Fruit fly (Drosophila melanogaster): ENCODE results near the gene r.

The r gene

DNA sequence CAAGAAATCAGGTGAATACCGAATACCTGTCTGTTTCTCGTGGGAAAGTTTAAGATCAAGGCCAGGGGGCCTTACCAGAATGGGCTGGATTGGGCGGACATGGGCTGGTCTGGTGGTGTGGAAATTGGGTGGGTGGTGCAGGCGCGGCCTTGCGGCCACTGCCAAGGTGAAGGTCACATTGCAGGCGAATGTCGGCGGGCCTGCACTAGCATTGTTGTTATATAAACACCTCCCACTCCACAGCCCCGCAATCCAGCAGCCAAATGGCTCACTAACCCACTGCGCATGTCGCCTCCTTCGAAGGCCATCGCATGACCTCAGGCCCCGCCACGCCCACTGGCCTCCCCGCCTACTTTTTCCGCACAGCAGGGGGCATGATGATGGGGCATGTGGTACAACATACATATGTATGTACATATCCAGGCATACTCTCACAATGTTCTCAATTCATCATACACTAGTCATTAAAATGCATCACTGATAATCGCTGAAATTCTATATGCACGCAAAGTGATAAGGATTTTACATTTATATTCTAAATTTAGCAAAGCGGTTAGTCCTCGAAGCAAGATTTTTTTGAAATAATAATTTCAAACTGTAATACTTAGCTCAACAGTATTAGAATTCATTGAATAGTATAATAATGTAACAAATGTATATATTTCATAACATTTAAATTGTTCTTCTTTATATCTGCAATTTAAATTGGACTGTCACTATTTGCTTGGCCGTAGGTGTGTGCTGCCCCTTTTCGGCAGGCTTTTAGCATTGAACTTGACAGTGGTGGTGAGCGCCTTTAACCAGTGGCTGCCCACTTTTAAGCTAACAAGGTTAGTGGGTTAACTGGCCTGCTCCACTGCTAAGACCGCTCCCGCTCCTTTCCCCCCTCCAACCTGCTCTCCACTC is 41.7 kb downstream of the r start (continued):
- TF ChIP-seq ind (GFP tag; optimal IDR thresholded peaks at IDR 0.05), result no peak
- TF ChIP-seq stc (GFP tag; IDR thresholded peaks at IDR 0.05), result no peak
- TF ChIP-seq CG13424 (tag; optimal IDR thresholded peaks at IDR 0.05), result peak; percentile 1
- TF ChIP-seq Chrac-16 (GFP tag; optimal IDR thresholded peaks at IDR 0.05), result no peak
- no peak for TF ChIP-seq Max (GFP tag; optimal IDR thresholded peaks at IDR 0.05)
- TF ChIP-seq chinmo (GFP tag; IDR thresholded peaks at IDR 0.05; ENCODE audit: partially characterized antibody), result 0 out of 4 replicates have a peak, but pooled peaks have one; percentile 51
- TF ChIP-seq zfh1 (GFP tag; IDR thresholded peaks at IDR 0.05), result no peak
- TF ChIP-seq Pdp1 (GFP tag; optimal IDR thresholded peaks at IDR 0.05), result peak in 1 of 2 experiments; percentile 57
- no peak for TF ChIP-seq CG10147 (GFP tag; optimal IDR thresholded peaks at IDR 0.05)
- peak; percentile 11 for TF ChIP-seq fd96Cb (tag; optimal IDR thresholded peaks at IDR 0.05)
- 0 out of 3 replicates have a peak, but pooled peaks have one; percentile 18 for TF ChIP-seq dysf (GFP tag; IDR thresholded peaks at IDR 0.05)
- TF ChIP-seq caup (GFP tag; optimal IDR thresholded peaks at IDR 0.05; ENCODE audit: severe bottlenecking), result no peak
- no peak for TF ChIP-seq MBD-R2 (GFP tag; IDR thresholded peaks at IDR 0.05)
- TF ChIP-seq pros (GFP tag; optimal IDR thresholded peaks at IDR 0.05), result no peak
- no peak for TF ChIP-seq Atf-2 (GFP tag; optimal IDR thresholded peaks at IDR 0.05)
- TF ChIP-seq CG17361 (GFP tag; IDR thresholded peaks at IDR 0.05), result peak; percentile 48
- no peak for TF ChIP-seq CG9817 (tag; optimal IDR thresholded peaks at IDR 0.05)
- TF ChIP-seq Med (GFP tag), result peak; percentile 53
- peak; percentile 13 for TF ChIP-seq grau (tag; optimal IDR thresholded peaks at IDR 0.05)
- peak; percentile 55 for TF ChIP-seq CG2678 (tag; optimal IDR thresholded peaks at IDR 0.05)
- peak; percentile 52 for TF ChIP-seq ftz-f1 (GFP tag; optimal IDR thresholded peaks at IDR 0.05)
- no peak for TF ChIP-seq CG2199 (GFP tag; IDR thresholded peaks at IDR 0.05)
- TF ChIP-seq ci (GFP tag; IDR thresholded peaks at IDR 0.05), result no peak
- no peak for TF ChIP-seq CG12155 (GFP tag; optimal IDR thresholded peaks at IDR 0.05)
- TF ChIP-seq tgo (GFP tag; IDR thresholded peaks at IDR 0.05), result no peak
- TF ChIP-seq CG11696 (GFP tag; IDR thresholded peaks at IDR 0.05), result 0 out of 2 replicates have a peak, but pooled peaks have one; percentile 20
- TF ChIP-seq kni (GFP tag; optimal IDR thresholded peaks at IDR 0.05), result no peak
- TF ChIP-seq CG3281 (GFP tag; optimal IDR thresholded peaks at IDR 0.05), result peak; percentile 24
- no peak for TF ChIP-seq Taf1 (GFP tag; IDR thresholded peaks at IDR 0.05)
- peak; percentile 50 for TF ChIP-seq CG7556 (GFP tag; optimal IDR thresholded peaks at IDR 0.05)
- TF ChIP-seq CG18011 (GFP tag; optimal IDR thresholded peaks at IDR 0.05), result no peak
- no peak for TF ChIP-seq peb (GFP tag; IDR thresholded peaks at IDR 0.05)
- TF ChIP-seq lbe (GFP tag; optimal IDR thresholded peaks at IDR 0.05), result no peak
- no peak for TF ChIP-seq HHEX (GFP tag; optimal IDR thresholded peaks at IDR 0.05)
- no peak for TF ChIP-seq CG8359 (GFP tag; optimal IDR thresholded peaks at IDR 0.05; ENCODE audit: borderline replicate concordance)
- no peak for TF ChIP-seq CG32767 (GFP tag; IDR thresholded peaks at IDR 0.05)
- no peak for TF ChIP-seq lmd (GFP tag; IDR thresholded peaks at IDR 0.05)
- no peak for TF ChIP-seq nerfin-2 (GFP tag; IDR thresholded peaks at IDR 0.05; ENCODE audit: partially characterized antibody)
- TF ChIP-seq ac (GFP tag; optimal IDR thresholded peaks at IDR 0.05), result no peak
- TF ChIP-seq inv (GFP tag; IDR thresholded peaks at IDR 0.05; ENCODE audit: partially characterized antibody), result no peak
- no peak for TF ChIP-seq Sry-δ (GFP tag; optimal IDR thresholded peaks at IDR 0.05)
- TF ChIP-seq CG18262 (tag; optimal IDR thresholded peaks at IDR 0.05), result peak; percentile 37
- TF ChIP-seq CG9876 (GFP tag; optimal IDR thresholded peaks at IDR 0.05), result no peak
- no peak for TF ChIP-seq CG3995 (GFP tag; optimal IDR thresholded peaks at IDR 0.05)
- TF ChIP-seq CG14860 (GFP tag; IDR thresholded peaks at IDR 0.05; ENCODE audit: partially characterized antibody), result no peak
- TF ChIP-seq B-H2 (GFP tag; optimal IDR thresholded peaks at IDR 0.05), result no peak
- TF ChIP-seq CoRest (tag; optimal IDR thresholded peaks at IDR 0.05), result peak; percentile 17
- no peak for TF ChIP-seq CG12942 (GFP tag; optimal IDR thresholded peaks at IDR 0.05)
